Fruit fly (Drosophila melanogaster) whole organism, embryonic: ENCODE results near the gene dmrt11E.

ENCODE experiments used
- Adf1 ChIP-seq: fragments of 200-800 bp; sonication (Bioruptor generic); IDR thresholded peaks from 2 replicates; pipeline ENCODE4 v1.3.6; 2022; ENCODE audit warnings: missing biosample characterization, missing genetic modification characterization
- B-H2 ChIP-seq: fragments of 200-800 bp; sonication (Bioruptor generic); optimal IDR thresholded peaks from 2 replicates; lab custom pipeline; 2018; ENCODE audit warnings: missing biosample characterization, mild to moderate bottlenecking, missing genetic modification characterization
- CG11247 ChIP-seq: fragments of 200-800 bp; sonication (Bioruptor generic); IDR thresholded peaks from 2 replicates; pipeline ENCODE4 v1.3.6; 2022; ENCODE audit warnings: missing biosample characterization, missing genetic modification characterization
- CG13287 ChIP-seq: fragments of 200-800 bp; sonication (Bioruptor generic); IDR thresholded peaks from 2 replicates; pipeline ENCODE4 v1.3.6; 2022; ENCODE audit warnings: missing biosample characterization, missing genetic modification characterization; ENCODE audit not compliant: partially characterized antibody
- CG13775 ChIP-seq: fragments of 200-800 bp; sonication (Bioruptor generic); optimal IDR thresholded peaks from 3 replicates; lab custom pipeline; 2017; ENCODE audit warnings: missing biosample characterization, mild to moderate bottlenecking, missing genetic modification characterization
- CG14014 ChIP-seq: fragments of 200-800 bp; sonication (Bioruptor generic); IDR thresholded peaks from 2 replicates; pipeline ENCODE4 v1.3.6; 2022; ENCODE audit warnings: missing biosample characterization, missing genetic modification characterization
- CG1602 ChIP-seq: fragments of 200-800 bp; sonication (Bioruptor generic); optimal IDR thresholded peaks from 3 replicates; lab custom pipeline; 2016; ENCODE audit warnings: missing biosample characterization, missing genetic modification characterization
- CG16815 ChIP-seq: fragments of 200-800 bp; sonication (Bioruptor generic); optimal IDR thresholded peaks from 3 replicates; lab custom pipeline; 2017; ENCODE audit warnings: missing biosample characterization, mild to moderate bottlenecking, missing genetic modification characterization
- CG17328 ChIP-seq: fragments of 200-800 bp; sonication (Bioruptor generic); IDR thresholded peaks from 2 replicates; pipeline ENCODE4 v1.3.6; 2022; ENCODE audit warnings: missing biosample characterization, missing genetic modification characterization
- CG17385 ChIP-seq: fragments of 200-800 bp; sonication (Bioruptor generic); optimal IDR thresholded peaks from 3 replicates; lab custom pipeline; 2018; ENCODE audit warnings: missing biosample characterization, mild to moderate bottlenecking, missing genetic modification characterization
- CG17802 ChIP-seq: fragments of 200-800 bp; sonication (Bioruptor generic); optimal IDR thresholded peaks from 2 replicates; lab custom pipeline; 2018; ENCODE audit warnings: missing biosample characterization, mild to moderate bottlenecking, missing genetic modification characterization, moderate library complexity
- CG18619 ChIP-seq: fragments of 200-800 bp; sonication (Bioruptor generic); optimal IDR thresholded peaks from 3 replicates; lab custom pipeline; 2017; ENCODE audit warnings: missing biosample characterization, mild to moderate bottlenecking, missing genetic modification characterization
- CG2129 ChIP-seq: fragments of 200-800 bp; sonication (Bioruptor generic); IDR thresholded peaks from 2 replicates; pipeline ENCODE4 v1.3.6; 2022; ENCODE audit warnings: missing biosample characterization, missing genetic modification characterization; ENCODE audit not compliant: partially characterized antibody
- CG33557 ChIP-seq: fragments of 200-800 bp; sonication (Bioruptor generic); optimal IDR thresholded peaks from 2 replicates; lab custom pipeline; 2019; ENCODE audit warnings: missing biosample characterization, mild to moderate bottlenecking, missing genetic modification characterization, moderate library complexity
- CG6813 ChIP-seq: fragments of 200-800 bp; sonication (Bioruptor generic); optimal IDR thresholded peaks from 2 replicates; lab custom pipeline; 2017; ENCODE audit warnings: missing biosample characterization, missing genetic modification characterization, mild to moderate bottlenecking, moderate library complexity, missing genetic modification reagents
- CG8388 ChIP-seq: fragments of 200-800 bp; sonication (Bioruptor generic); optimal IDR thresholded peaks from 2 replicates; lab custom pipeline; 2019; ENCODE audit warnings: missing biosample characterization, mild to moderate bottlenecking, missing genetic modification characterization, moderate library complexity
- CG8478 ChIP-seq: fragments of >200 bp; optimal IDR thresholded peaks from 2 replicates; lab custom pipeline; 2018
- CG9876 ChIP-seq: fragments of 200-800 bp; sonication (Bioruptor generic); optimal IDR thresholded peaks from 2 replicates; lab custom pipeline; 2016; ENCODE audit warnings: missing biosample characterization, missing genetic modification characterization
- Dref ChIP-seq: fragments of 200-800 bp; sonication (Bioruptor generic); IDR thresholded peaks from 2 replicates; pipeline ENCODE4 v1.3.6; 2022; ENCODE audit warnings: missing biosample characterization, missing genetic modification characterization
- Ets97D ChIP-seq: fragments of 200-800 bp; sonication (Bioruptor generic); optimal IDR thresholded peaks from 3 replicates; lab custom pipeline; 2016; ENCODE audit warnings: missing biosample characterization, missing genetic modification characterization
- Fer1 ChIP-seq: fragments of 200-800 bp; sonication (Bioruptor generic); optimal IDR thresholded peaks from 2 replicates; lab custom pipeline; 2017; ENCODE audit warnings: missing biosample characterization, mild to moderate bottlenecking, missing genetic modification characterization
- Gsc ChIP-seq: fragments of 200-800 bp; sonication (Bioruptor generic); IDR thresholded peaks from 2 replicates; pipeline ENCODE4 v1.3.6; 2022; ENCODE audit warnings: missing biosample characterization, missing genetic modification characterization
- H15 ChIP-seq: fragments of 200-800 bp; sonication (Bioruptor generic); IDR thresholded peaks from 3 replicates; pipeline ENCODE4 v1.3.6; 2022; ENCODE audit warnings: missing biosample characterization, missing genetic modification characterization
- Hey ChIP-seq: fragments of 200-800 bp; sonication (Bioruptor generic); optimal IDR thresholded peaks from 3 replicates; lab custom pipeline; 2018; ENCODE audit warnings: missing biosample characterization, mild to moderate bottlenecking, missing genetic modification characterization
- Hsf ChIP-seq: fragments of 200-800 bp; sonication (Bioruptor generic); optimal IDR thresholded peaks from 3 replicates; lab custom pipeline; 2016; ENCODE audit warnings: missing biosample characterization, missing genetic modification characterization
- Mes4 ChIP-seq: fragments of 200-800 bp; sonication (Bioruptor generic); optimal IDR thresholded peaks from 2 replicates; lab custom pipeline; 2016; ENCODE audit warnings: missing biosample characterization, missing genetic modification characterization
- NFAT ChIP-seq: fragments of 200-800 bp; sonication (Bioruptor generic); IDR thresholded peaks from 2 replicates; pipeline ENCODE4 v1.3.6; 2022; ENCODE audit warnings: missing biosample characterization, missing genetic modification characterization
- Oli ChIP-seq: fragments of 200-800 bp; sonication (Bioruptor generic); optimal IDR thresholded peaks from 2 replicates; lab custom pipeline; 2018; ENCODE audit warnings: missing biosample characterization, mild to moderate bottlenecking, missing genetic modification characterization, moderate library complexity
- Six4 ChIP-seq: fragments of 200-800 bp; sonication (Bioruptor generic); optimal IDR thresholded peaks from 2 replicates; lab custom pipeline; 2016; ENCODE audit warnings: missing biosample characterization, missing genetic modification characterization
- Sry-β ChIP-seq: fragments of 200-800 bp; sonication (Bioruptor generic); optimal IDR thresholded peaks from 2 replicates; lab custom pipeline; 2018; ENCODE audit warnings: missing biosample characterization, mild to moderate bottlenecking, missing genetic modification characterization, moderate library complexity
- abd-A ChIP-seq: fragments of 200-800 bp; sonication (Bioruptor generic); optimal IDR thresholded peaks from 3 replicates; lab custom pipeline; 2019; ENCODE audit warnings: missing biosample characterization, mild to moderate bottlenecking, missing genetic modification characterization, moderate library complexity
- ara ChIP-seq: fragments of 200-800 bp; sonication (Bioruptor generic); IDR thresholded peaks from 2 replicates; pipeline ENCODE4 v1.3.6; 2022; ENCODE audit warnings: missing biosample characterization, missing genetic modification characterization
- bigmax ChIP-seq: fragments of 200-800 bp; sonication (Bioruptor generic); optimal IDR thresholded peaks from 2 replicates; lab custom pipeline; 2018; ENCODE audit warnings: missing biosample characterization, mild to moderate bottlenecking, missing genetic modification characterization
- croc ChIP-seq: fragments of 200-800 bp; sonication (Bioruptor generic); conservative IDR thresholded peaks from 3 replicates; pipeline ENCODE4 v1.3.6; 2022; ENCODE audit warnings: missing biosample characterization, missing genetic modification characterization
- crp ChIP-seq, 2 experiments: fragments of 200-800 bp; sonication (Bioruptor generic); optimal IDR thresholded peaks; 2 replicates in 1 of 2; 3 replicates in 1 of 2; lab custom pipeline; 2017; ENCODE audit warnings: missing biosample characterization in 2 of 2, missing genetic modification characterization in 2 of 2, mild to moderate bottlenecking in 1 of 2, moderate library complexity in 1 of 2
- dan ChIP-seq: fragments of 200-800 bp; sonication (Bioruptor generic); IDR thresholded peaks from 2 replicates; pipeline ENCODE4 v1.3.6; 2022; ENCODE audit warnings: missing biosample characterization, missing genetic modification characterization
- emc ChIP-seq: fragments of 200-800 bp; sonication (Bioruptor generic); optimal IDR thresholded peaks from 2 replicates; lab custom pipeline; 2016; ENCODE audit warnings: missing biosample characterization, missing genetic modification characterization
- gce ChIP-seq: fragments of 200-800 bp; sonication (Bioruptor generic); IDR thresholded peaks from 3 replicates; pipeline ENCODE4 v1.3.6; 2022; ENCODE audit warnings: missing biosample characterization, missing genetic modification characterization
- gcm ChIP-seq: fragments of 200-800 bp; sonication (Bioruptor generic); optimal IDR thresholded peaks from 2 replicates; lab custom pipeline; 2019; ENCODE audit warnings: missing biosample characterization, mild to moderate bottlenecking, missing genetic modification characterization, moderate library complexity
- gfzf ChIP-seq: fragments of 200-800 bp; sonication (Bioruptor generic); optimal IDR thresholded peaks from 2 replicates; lab custom pipeline; 2016; ENCODE audit warnings: missing biosample characterization, mild to moderate bottlenecking, missing genetic modification characterization, moderate library complexity
- gsb-n ChIP-seq: fragments of 200-800 bp; sonication (Bioruptor generic); optimal IDR thresholded peaks from 3 replicates; lab custom pipeline; 2018; ENCODE audit warnings: missing biosample characterization, mild to moderate bottlenecking, missing genetic modification characterization
- ham ChIP-seq: fragments of 200-800 bp; sonication (Bioruptor generic); IDR thresholded peaks from 2 replicates; pipeline ENCODE4 v1.3.6; 2022; ENCODE audit warnings: missing biosample characterization, missing genetic modification characterization
- lola ChIP-seq, 3 experiments: fragments of >200 bp in 2 of 3; fragments of 200-800 bp in 1 of 3; sonication (Bioruptor generic) in 1 of 3; optimal IDR thresholded peaks; 2 replicates each; lab custom pipeline; 2017 to 2019; ENCODE audit warnings: missing biosample characterization in 3 of 3, missing genetic modification characterization in 3 of 3, mild to moderate bottlenecking in 1 of 3, moderate library complexity in 1 of 3
- pb ChIP-seq: fragments of 200-800 bp; sonication (Bioruptor generic); optimal IDR thresholded peaks from 3 replicates; lab custom pipeline; 2016; ENCODE audit warnings: missing biosample characterization, missing genetic modification characterization
- pfk ChIP-seq: fragments of 200-800 bp; sonication (Bioruptor generic); optimal IDR thresholded peaks from 2 replicates; lab custom pipeline; 2018; ENCODE audit warnings: missing biosample characterization, mild to moderate bottlenecking, missing genetic modification characterization, moderate library complexity
- psq ChIP-seq: fragments of 200-800 bp; sonication (Bioruptor generic); optimal IDR thresholded peaks from 2 replicates; lab custom pipeline; 2017; ENCODE audit warnings: missing biosample characterization, missing genetic modification characterization
- rib ChIP-seq: fragments of 200-800 bp; sonication (Bioruptor generic); IDR thresholded peaks from 2 replicates; pipeline ENCODE4 v1.3.6; 2022; ENCODE audit warnings: missing biosample characterization, missing genetic modification characterization
- ro ChIP-seq: fragments of 200-800 bp; sonication (Bioruptor generic); IDR thresholded peaks from 2 replicates; pipeline ENCODE4 v1.3.6; 2022; ENCODE audit warnings: missing biosample characterization, missing genetic modification characterization
- sim ChIP-seq: fragments of 200-800 bp; sonication (Bioruptor generic); IDR thresholded peaks from 2 replicates; pipeline ENCODE4 v1.3.6; 2022; ENCODE audit warnings: missing biosample characterization, missing genetic modification characterization
- slou ChIP-seq: fragments of 200-800 bp; sonication (Bioruptor generic); optimal IDR thresholded peaks from 3 replicates; lab custom pipeline; 2016; ENCODE audit warnings: missing biosample characterization, missing genetic modification characterization
- sob ChIP-seq: fragments of 200-800 bp; sonication (Bioruptor generic); IDR thresholded peaks from 2 replicates; pipeline ENCODE4 v1.3.6; 2022; ENCODE audit warnings: missing biosample characterization, missing genetic modification characterization
- tio ChIP-seq: fragments of 200-800 bp; sonication (Bioruptor generic); optimal IDR thresholded peaks from 2 replicates; lab custom pipeline; 2017; ENCODE audit warnings: missing biosample characterization, missing genetic modification characterization, inconsistent platforms

dmrt11E gene

DNA sequence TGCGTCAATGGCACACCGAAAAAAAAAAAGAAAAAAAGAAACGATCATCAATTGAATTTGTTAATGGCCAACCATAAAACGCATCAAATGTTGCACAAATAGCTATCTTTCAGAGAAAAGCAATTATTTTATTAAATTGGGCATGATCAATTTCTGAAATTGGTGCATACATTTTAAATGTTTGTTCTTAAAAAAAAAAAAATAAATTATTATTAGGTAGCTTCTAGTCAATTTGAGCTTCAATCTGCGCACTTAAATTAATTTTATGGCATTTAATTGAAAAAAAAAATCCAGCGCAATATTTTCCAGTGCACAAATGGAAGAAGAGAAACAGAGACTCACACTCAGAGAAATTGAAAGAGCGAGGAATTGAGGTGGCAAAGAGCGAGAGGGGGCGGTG, 44.9 kb upstream of the dmrt11E start (continued):
- TF ChIP-seq pb (GFP tag; lab: Kevin White, UChicago) (peak; percentile 24), CG33557 (GFP tag; lab: Kevin White, UChicago) (no peak), ro (GFP tag; lab: Robert Waterston, UW) (no peak), Gsc (GFP tag; lab: Robert Waterston, UW) (no peak), CG17385 (peak; percentile 54), Six4 (GFP tag; lab: Kevin White, UChicago) (peak; percentile 50), CG8388 (GFP tag; lab: Kevin White, UChicago) (peak; percentile 38), B-H2 (no peak), CG13775 (GFP tag; lab: Kevin White, UChicago) (peak; percentile 66), dan (GFP tag; lab: Robert Waterston, UW) (no peak), rib (GFP tag; lab: Robert Waterston, UW) (no peak), psq (GFP tag; lab: Kevin White, UChicago) (no peak), Fer1 (peak; percentile 55), croc (GFP tag; lab: Robert Waterston, UW) (no peak), CG17802 (tag; lab: Kevin White, UChicago) (no peak), NFAT (0 out of 2 replicates have a peak, but pooled peaks have one; percentile 7), CG11247 (no peak), CG17328 (GFP tag; lab: Robert Waterston, UW) (0 out of 2 replicates have a peak, but pooled peaks have one; percentile 24), Mes4 (GFP tag; lab: Kevin White, UChicago) (peak; percentile 52), Adf1 (GFP tag; lab: Robert Waterston, UW) (no peak), Hey (tag; lab: Kevin White, UChicago) (no peak), Ets97D (GFP tag; lab: Kevin White, UChicago) (peak; percentile 21), gce (GFP tag; lab: Robert Waterston, UW) (no peak), CG1602 (GFP tag; lab: Kevin White, UChicago) (peak; percentile 48), CG14014 (GFP tag; lab: Robert Waterston, UW) (0 out of 2 replicates have a peak, but pooled peaks have one; percentile 32), sob (GFP tag; lab: Robert Waterston, UW) (peak; percentile 35; the same call in 1 of the 2 replicates), CG13287 (GFP tag; lab: Robert Waterston, UW) (no peak), sim (no peak), CG2129 (GFP tag; lab: Robert Waterston, UW) (no peak), CG18619 (peak; percentile 72), Dref (no peak), abd-A (tag; lab: Kevin White, UChicago) (no peak), CG8478 (no peak), bigmax (no peak), gsb-n (tag; lab: Kevin White, UChicago) (no peak), CG9876 (GFP tag; lab: Kevin White, UChicago) (no peak), lola (GFP tag; optimal IDR thresholded peaks at IDR 0.05; lab: Kevin White, UChicago) (peak in 1 of 3 experiments; percentile 20), CG16815 (peak; percentile 39), gcm (no peak), H15 (no peak), CG6813 (GFP tag; lab: Kevin White, UChicago) (no peak), pfk (GFP tag; lab: Kevin White, UChicago) (no peak), tio (GFP tag; lab: Kevin White, UChicago) (peak; percentile 81), crp (GFP tag; optimal IDR thresholded peaks at IDR 0.05; lab: Kevin White, UChicago) (no peak), Hsf (GFP tag; lab: Kevin White, UChicago) (peak; percentile 82), gfzf (GFP tag; lab: Kevin White, UChicago) (no peak), Oli (peak; percentile 74), slou (GFP tag; lab: Kevin White, UChicago) (peak; percentile 61), ham (no peak), Sry-β (GFP tag; lab: Kevin White, UChicago) (no peak), ara (GFP tag; lab: Robert Waterston, UW) (no peak), emc (peak; percentile 44)
